Worm (Caenorhabditis elegans): ENCODE data around the gene bath-36.

ce11 chrV:15139811-15140210 lies 47.9 kb upstream of the bath-36 start:
- TF ChIP-seq ztf-22 (GFP tag; optimal IDR thresholded peaks at IDR 0.05) (no peak), him-1 (tag; optimal IDR thresholded peaks at IDR 0.05) (no peak)
